Worm (Caenorhabditis elegans) whole organism, young adult: ENCODE measurements around the gene H04J21.4.

Experiments
- F22D6.2 ChIP-seq: sonication (generic microtip); optimal IDR thresholded peaks from 2 replicates; lab custom pipeline; 2016; ENCODE audit warnings: mild to moderate bottlenecking, missing genetic modification characterization, missing compliant biosample characterization
- F23B12.7 ChIP-seq: sonication (generic microtip); optimal IDR thresholded peaks from 2 replicates; lab custom pipeline; 2017; ENCODE audit warnings: missing genetic modification characterization, mild to moderate bottlenecking, missing compliant biosample characterization, antibody characterized with exemption, moderate library complexity; ENCODE audit not compliant: insufficient read depth
- F33H1.4 ChIP-seq: fragments of 200-800 bp; sonication (Bioruptor generic); IDR thresholded peaks from 2 replicates; pipeline ENCODE4 v1.3.6; 2022; ENCODE audit warnings: missing genetic modification reagents, missing genetic modification characterization, missing compliant biosample characterization
- F52B5.7 ChIP-seq: sonication (generic microtip); optimal IDR thresholded peaks from 2 replicates; lab custom pipeline; 2016; ENCODE audit warnings: mild to moderate bottlenecking, missing genetic modification characterization, missing compliant biosample characterization
- athp-1 ChIP-seq: sonication (generic microtip); optimal IDR thresholded peaks from 2 replicates; lab custom pipeline; 2017; ENCODE audit warnings: mild to moderate bottlenecking, missing genetic modification characterization, missing compliant biosample characterization
- attf-3 ChIP-seq: fragments of 200-800 bp; sonication (Bioruptor generic); conservative IDR thresholded peaks from 2 replicates; pipeline ENCODE4 v1.3.6; 2022; ENCODE audit warnings: missing genetic modification reagents, missing genetic modification characterization, missing compliant biosample characterization
- attf-5 ChIP-seq: fragments of 200-800 bp; sonication (Bioruptor generic); optimal IDR thresholded peaks from 2 replicates; lab custom pipeline; 2018; ENCODE audit warnings: mild to moderate bottlenecking, missing genetic modification characterization, missing compliant biosample characterization
- attf-6 ChIP-seq: fragments of 200-800 bp; sonication (Bioruptor generic); IDR thresholded peaks from 2 replicates; pipeline ENCODE4 v1.3.6; 2022; ENCODE audit warnings: missing genetic modification reagents, missing genetic modification characterization, missing compliant biosample characterization
- bed-1 ChIP-seq: fragments of 200-800 bp; sonication (Bioruptor generic); IDR thresholded peaks from 2 replicates; pipeline ENCODE4 v1.3.6; 2022; ENCODE audit warnings: missing genetic modification reagents, missing genetic modification characterization, missing compliant biosample characterization
- ceh-58 ChIP-seq: fragments of 200-800 bp; sonication (Bioruptor generic); IDR thresholded peaks from 2 replicates; pipeline ENCODE4 v1.3.6; 2022; ENCODE audit warnings: missing genetic modification characterization, missing compliant biosample characterization
- dpl-1 ChIP-seq: fragments of 150-350 bp; optimal IDR thresholded peaks from 2 replicates; lab custom pipeline; 2014; ENCODE audit warnings: missing biosample characterization, missing genetic modification reagents, missing genetic modification characterization
- efl-1 ChIP-seq: fragments of 150-350 bp; optimal IDR thresholded peaks from 2 replicates; lab custom pipeline; 2014; ENCODE audit warnings: missing biosample characterization, missing genetic modification reagents, missing genetic modification characterization
- egl-44 ChIP-seq: fragments of 200-800 bp; sonication (Bioruptor generic); IDR thresholded peaks from 2 replicates; pipeline ENCODE4 v1.3.6; 2022; ENCODE audit warnings: missing genetic modification reagents, missing genetic modification characterization, missing compliant biosample characterization
- lin-35 ChIP-seq, 3 experiments: fragments of 150-350 bp in 2 of 3; sonication (generic microtip) in 1 of 3; optimal IDR thresholded peaks; 2 replicates each; lab custom pipeline; 2014 to 2018; ENCODE audit warnings: missing biosample characterization in 3 of 3, missing genetic modification characterization in 3 of 3, missing genetic modification reagents in 3 of 3
- lin-54 ChIP-seq: fragments of 200-800 bp; sonication (Bioruptor generic); optimal IDR thresholded peaks from 2 replicates; lab custom pipeline; 2018; ENCODE audit warnings: mild to moderate bottlenecking, missing genetic modification characterization, missing compliant biosample characterization
- lsl-1 ChIP-seq: fragments of 200-800 bp; sonication (Bioruptor generic); optimal IDR thresholded peaks from 2 replicates; lab custom pipeline; 2018; ENCODE audit warnings: mild to moderate bottlenecking, missing genetic modification characterization, moderate library complexity, missing compliant biosample characterization
- madf-6 ChIP-seq: fragments of 200-800 bp; sonication (Bioruptor generic); IDR thresholded peaks from 2 replicates; pipeline ENCODE4 v1.3.6; 2022; ENCODE audit warnings: missing genetic modification reagents, missing genetic modification characterization, missing compliant biosample characterization
- mcd-1 ChIP-seq: fragments of 200-800 bp; sonication (Bioruptor generic); IDR thresholded peaks from 2 replicates; pipeline ENCODE4 v1.3.6; 2022; ENCODE audit warnings: missing genetic modification reagents, missing genetic modification characterization, missing compliant biosample characterization
- nfyb-1 ChIP-seq: fragments of 200-800 bp; sonication (Bioruptor generic); IDR thresholded peaks from 2 replicates; pipeline ENCODE4 v1.3.6; 2022; ENCODE audit warnings: missing genetic modification reagents, missing genetic modification characterization, missing compliant biosample characterization
- nhr-179 ChIP-seq: sonication (generic microtip); optimal IDR thresholded peaks from 2 replicates; lab custom pipeline; 2016; ENCODE audit warnings: mild to moderate bottlenecking, missing genetic modification characterization, missing compliant biosample characterization
- nhr-90 ChIP-seq: sonication (generic microtip); optimal IDR thresholded peaks from 2 replicates; lab custom pipeline; 2016; ENCODE audit warnings: missing genotype, mild to moderate bottlenecking, missing genetic modification characterization, missing compliant biosample characterization
- rec-8 ChIP-seq, 2 experiments: sonication (generic microtip); optimal IDR thresholded peaks; 2 replicates each; lab custom pipeline; 2016; ENCODE audit warnings: mild to moderate bottlenecking in 2 of 2, missing genetic modification characterization in 2 of 2, missing genetic modification reagents in 2 of 2, missing genotype in 2 of 2, missing biosample characterization in 1 of 2, missing compliant biosample characterization in 1 of 2, moderate library complexity in 1 of 2
- sdz-38 ChIP-seq: sonication (generic microtip); optimal IDR thresholded peaks from 2 replicates; lab custom pipeline; 2016; ENCODE audit warnings: missing genotype, missing genetic modification characterization, missing compliant biosample characterization
- snpc-3.4 ChIP-seq: sonication (generic microtip); optimal IDR thresholded peaks from 2 replicates; lab custom pipeline; 2017; ENCODE audit warnings: missing genetic modification characterization, mild to moderate bottlenecking, missing compliant biosample characterization, antibody characterized with exemption, moderate library complexity, missing genotype, missing genetic modification reagents
- somi-1 ChIP-seq: fragments of 200-800 bp; sonication (Bioruptor generic); optimal IDR thresholded peaks from 2 replicates; lab custom pipeline; 2018; ENCODE audit warnings: mild to moderate bottlenecking, missing genetic modification characterization, missing compliant biosample characterization
- unc-62 ChIP-seq: fragments of 150-350 bp; optimal IDR thresholded peaks from 2 replicates; lab custom pipeline; 2014; ENCODE audit warnings: missing biosample characterization, missing genetic modification reagents, missing genetic modification characterization
- zfh-2 ChIP-seq: fragments of 200-800 bp; sonication (Bioruptor generic); conservative IDR thresholded peaks from 2 replicates; pipeline ENCODE4 v1.3.6; 2022; ENCODE audit warnings: missing genetic modification reagents, missing genetic modification characterization, missing compliant biosample characterization
- zim-3 ChIP-seq: sonication (generic microtip); optimal IDR thresholded peaks from 2 replicates; lab custom pipeline; 2017; ENCODE audit warnings: mild to moderate bottlenecking, missing genetic modification characterization, moderate library complexity, missing compliant biosample characterization
- ztf-18 ChIP-seq: sonication (generic microtip); optimal IDR thresholded peaks from 2 replicates; lab custom pipeline; 2016; ENCODE audit warnings: missing genotype, mild to moderate bottlenecking, missing genetic modification characterization, missing compliant biosample characterization
- ztf-26 ChIP-seq: sonication (generic microtip); optimal IDR thresholded peaks from 2 replicates; lab custom pipeline; 2017; ENCODE audit warnings: missing genetic modification characterization, missing compliant biosample characterization

H04J21.4 gene

ce11 chrIII:2368424-2368823 is at the start of gene H04J21.4:
Gene H04J21.4 (minus strand): TSS chrIII:2368524.
- TF ChIP-seq attf-5 (no peak), dpl-1 (no peak), egl-44 (GFP tag; lab: Robert Waterston, UW) (no peak), rec-8 (tag; optimal IDR thresholded peaks at IDR 0.05; lab: Kevin White, UChicago) (no peak)

ce11 chrIII:2410925-2411450 is 42.7 kb upstream of the H04J21.4 start, which contains the start of gene mrpl-30:
Gene mrpl-30 (minus strand): TSS chrIII:2410975.
- TF ChIP-seq F33H1.4 (no peak), nhr-90 (no peak), bed-1 (GFP tag; lab: Robert Waterston, UW) (no peak)

ce11 chrIII:2401126-2402123 is 33.1 kb upstream of the H04J21.4 start, which contains the start of the genes cic-1 and strm-1:
Gene cic-1 (minus strand): TSS chrIII:2401221.
Gene strm-1 (plus strand): TSS chrIII:2402070.
- TF ChIP-seq sdz-38 (tag; lab: Kevin White, UChicago) (no peak), efl-1 (peak; percentile 51), snpc-3.4 (no peak), madf-6 (GFP tag; lab: Robert Waterston, UW) (no peak), dpl-1 (peak; percentile 52), F33H1.4 (peak; percentile 35; the same call in 1 of the 2 replicates), zfh-2 (GFP tag; lab: Robert Waterston, UW) (no peak), lin-35 (GFP tag; optimal IDR thresholded peaks at IDR 0.05; lab: Kevin White, UChicago) (peak in 2 of 3 experiments; percentile 5 to 72), attf-3 (GFP tag; lab: Robert Waterston, UW) (peak; percentile 98), lsl-1 (GFP tag; lab: Kevin White, UChicago) (peak; percentile 17), attf-5 (peak; percentile 33), lin-54 (GFP tag; lab: Kevin White, UChicago) (peak; percentile 75), ceh-58 (GFP tag; lab: Robert Waterston, UW) (no peak), mcd-1 (GFP tag; lab: Robert Waterston, UW) (0 out of 2 replicates have a peak, but pooled peaks have one; percentile 17), unc-62 (GFP tag; lab: Kevin White, UChicago) (no peak), nhr-179 (tag; lab: Kevin White, UChicago) (no peak), somi-1 (GFP tag; lab: Kevin White, UChicago) (no peak), F23B12.7 (tag; lab: Kevin White, UChicago) (peak; percentile 17)

DNA sequence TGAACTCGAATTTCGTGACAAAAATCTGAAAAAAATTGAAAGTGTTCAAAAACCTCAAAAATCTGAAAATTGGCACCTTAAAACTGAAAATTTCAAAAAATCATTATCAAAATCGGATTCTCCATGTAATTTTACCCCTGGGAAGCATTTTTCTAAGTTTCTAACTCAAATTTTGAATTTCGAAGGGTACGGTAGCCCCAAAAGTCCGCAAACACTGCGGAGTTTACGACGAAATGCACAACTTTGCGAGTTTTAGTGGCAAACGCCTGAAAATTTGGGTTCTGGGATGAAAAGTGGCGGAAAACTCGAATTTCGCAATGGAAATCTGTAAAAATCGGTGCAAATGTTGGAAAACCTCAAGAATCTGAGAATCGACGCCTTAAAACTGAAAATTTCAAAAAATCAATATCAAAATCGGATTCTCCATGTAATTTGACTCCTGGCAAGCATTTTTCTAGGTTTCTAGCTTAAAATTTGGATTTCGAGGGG is 25.4 kb upstream of the H04J21.4 start:
- TF ChIP-seq F22D6.2: no peak
- TF ChIP-seq lsl-1 (GFP tag; lab: Kevin White, UChicago): peak; percentile 26

DNA sequence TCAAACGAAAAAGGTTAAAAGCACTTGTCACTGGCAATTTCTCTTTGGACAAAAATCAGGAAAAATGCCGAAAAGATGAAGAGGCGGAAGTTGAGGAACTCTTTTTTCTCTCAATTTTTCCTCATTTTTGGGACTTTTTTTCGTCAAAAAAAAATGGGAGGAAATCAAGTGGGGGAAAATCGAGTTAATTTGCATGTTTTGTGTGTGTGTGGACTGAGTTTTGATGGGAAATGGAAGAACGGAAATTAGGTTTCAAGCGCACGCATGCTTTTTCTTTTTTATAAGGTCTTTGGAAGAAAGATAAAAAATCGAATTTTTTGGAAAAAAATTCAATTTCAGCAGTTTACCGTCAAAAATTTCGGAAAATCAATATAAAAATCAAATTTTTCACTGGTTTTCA is 23.4 kb upstream of the H04J21.4 start:
- TF ChIP-seq attf-6 (no peak), zim-3 (tag; lab: Kevin White, UChicago) (no peak), nfyb-1 (GFP tag; lab: Robert Waterston, UW) (no peak), athp-1 (tag; lab: Kevin White, UChicago) (no peak), ztf-18 (tag; lab: Kevin White, UChicago) (no peak), F52B5.7 (tag; lab: Kevin White, UChicago) (no peak), ztf-26 (tag; lab: Kevin White, UChicago) (no peak)
